Worm (Caenorhabditis elegans) whole organism, L4 larva: ENCODE results near the gene str-101.

Experiments used
- R02D3.7 ChIP-seq: fragments of 150-350 bp; sonication (generic microtip); optimal IDR thresholded peaks from 3 replicates; lab custom pipeline; 2014; ENCODE audit warnings: missing biosample characterization, missing genetic modification characterization
- T20F7.1 ChIP-seq: fragments of 200-800 bp; sonication (Bioruptor generic); optimal IDR thresholded peaks from 2 replicates; lab custom pipeline; 2018; ENCODE audit warnings: mild to moderate bottlenecking, missing genetic modification characterization, missing compliant biosample characterization
- T26A8.4 ChIP-seq: fragments of 200-800 bp; sonication (Bioruptor generic); IDR thresholded peaks from 2 replicates; pipeline ENCODE4 v1.3.6; 2022; ENCODE audit warnings: missing genetic modification characterization, missing compliant biosample characterization
- aha-1 ChIP-seq: fragments of 150-350 bp; peaks from one replicate; lab custom pipeline; 2014; ENCODE audit warnings: missing biosample characterization, missing genetic modification characterization
- arid-1 ChIP-seq: fragments of 200-800 bp; sonication (Bioruptor generic); conservative IDR thresholded peaks from 2 replicates; pipeline ENCODE4 v1.3.6; 2022; ENCODE audit warnings: missing genetic modification reagents, missing genetic modification characterization, missing compliant biosample characterization
- attf-4 ChIP-seq: sonication (generic microtip); optimal IDR thresholded peaks from 3 replicates; lab custom pipeline; 2017; ENCODE audit warnings: missing biosample characterization, missing genetic modification characterization
- ceh-28 ChIP-seq: fragments of 150-350 bp; optimal IDR thresholded peaks from 2 replicates; lab custom pipeline; 2014; ENCODE audit warnings: missing biosample characterization, missing genetic modification reagents, missing genetic modification characterization
- ces-1 ChIP-seq: fragments of 150-350 bp; sonication (generic microtip); optimal IDR thresholded peaks from 4 replicates; lab custom pipeline; 2014; ENCODE audit warnings: missing biosample characterization, missing genetic modification reagents, missing genetic modification characterization
- daf-12 ChIP-seq: fragments of 150-350 bp; optimal IDR thresholded peaks from 2 replicates; lab custom pipeline; 2014; ENCODE audit warnings: missing biosample characterization, missing genetic modification reagents, missing genetic modification characterization
- daf-16 ChIP-seq, 3 experiments: sonication (generic microtip); optimal IDR thresholded peaks; 2 replicates each; lab custom pipeline; 2016 to 2017; ENCODE audit warnings: missing genetic modification characterization in 3 of 3, missing genetic modification reagents in 3 of 3, mild to moderate bottlenecking in 2 of 3, missing compliant biosample characterization in 2 of 3, missing biosample characterization in 1 of 3, moderate library complexity in 1 of 3
- daf-19 ChIP-seq: fragments of 200-800 bp; sonication (Bioruptor generic); conservative IDR thresholded peaks from 2 replicates; pipeline ENCODE4 v1.3.6; 2022; ENCODE audit warnings: missing genetic modification characterization, missing compliant biosample characterization
- duxl-1 ChIP-seq: sonication (generic microtip); optimal IDR thresholded peaks from 2 replicates; lab custom pipeline; 2016; ENCODE audit warnings: mild to moderate bottlenecking, missing genetic modification characterization, moderate library complexity, missing compliant biosample characterization; ENCODE audit not compliant: poor library complexity
- hlh-11 ChIP-seq: fragments of 200-800 bp; sonication (Bioruptor generic); optimal IDR thresholded peaks from 2 replicates; lab custom pipeline; 2018; ENCODE audit warnings: mild to moderate bottlenecking, missing genetic modification characterization, missing compliant biosample characterization
- hlh-30 ChIP-seq: sonication (generic microtip); optimal IDR thresholded peaks from 2 replicates; lab custom pipeline; 2017; ENCODE audit warnings: antibody characterized with exemption, mild to moderate bottlenecking, missing genetic modification characterization, missing compliant biosample characterization; ENCODE audit not compliant: insufficient read depth
- lin-13 ChIP-seq: fragments of 150-350 bp; optimal IDR thresholded peaks from 2 replicates; lab custom pipeline; 2014; ENCODE audit warnings: missing biosample characterization, missing genetic modification reagents, missing genetic modification characterization
- madf-9 ChIP-seq: fragments of 200-800 bp; sonication (Bioruptor generic); conservative IDR thresholded peaks from 2 replicates; pipeline ENCODE4 v1.3.6; 2022; ENCODE audit warnings: missing genetic modification reagents, missing genetic modification characterization, missing compliant biosample characterization
- mep-1 ChIP-seq: fragments of 150-350 bp; sonication (generic microtip); optimal IDR thresholded peaks from 3 replicates; lab custom pipeline; 2014; ENCODE audit warnings: missing biosample characterization, missing genetic modification characterization
- mxl-3 ChIP-seq: fragments of 200-800 bp; sonication (Bioruptor generic); optimal IDR thresholded peaks from 2 replicates; lab custom pipeline; 2018; ENCODE audit warnings: mild to moderate bottlenecking, missing genetic modification characterization, missing compliant biosample characterization
- nhr-111 ChIP-seq: fragments of 200-800 bp; sonication (Bioruptor generic); optimal IDR thresholded peaks from 2 replicates; lab custom pipeline; 2018; ENCODE audit warnings: mild to moderate bottlenecking, missing genetic modification characterization, missing compliant biosample characterization
- nhr-25 ChIP-seq: sonication (generic microtip); optimal IDR thresholded peaks from 2 replicates; lab custom pipeline; 2017; ENCODE audit warnings: missing genetic modification characterization, mild to moderate bottlenecking, missing compliant biosample characterization, antibody characterized with exemption, moderate library complexity, borderline replicate concordance; ENCODE audit not compliant: insufficient read depth
- nhr-28 ChIP-seq: fragments of 150-350 bp; optimal IDR thresholded peaks from 2 replicates; lab custom pipeline; 2014; ENCODE audit warnings: missing biosample characterization, missing genetic modification characterization
- nhr-41 ChIP-seq: fragments of 200-800 bp; sonication (Bioruptor generic); IDR thresholded peaks from 2 replicates; pipeline ENCODE4 v1.3.6; 2022; ENCODE audit warnings: missing genetic modification reagents, missing genetic modification characterization, missing compliant biosample characterization
- tag-97 ChIP-seq: fragments of 200-800 bp; sonication (Bioruptor generic); IDR thresholded peaks from 2 replicates; pipeline ENCODE4 v1.3.6; 2022; ENCODE audit warnings: missing genetic modification characterization, missing compliant biosample characterization
- tra-1 ChIP-seq: fragments of 200-800 bp; sonication (Bioruptor generic); IDR thresholded peaks from 2 replicates; pipeline ENCODE4 v1.3.6; 2022; ENCODE audit warnings: missing genetic modification reagents, missing genetic modification characterization, missing compliant biosample characterization
- unc-62 ChIP-seq, 3 experiments: fragments of 150-350 bp in 1 of 3; sonication (generic microtip); optimal IDR thresholded peaks in 2 of 3; peaks in 1 of 3; 1 replicate in 1 of 3; 2 replicates in 2 of 3; lab custom pipeline; 2014 to 2017; ENCODE audit warnings: missing biosample characterization in 3 of 3, missing genetic modification characterization in 3 of 3, missing genetic modification reagents in 3 of 3, missing genotype in 1 of 3
- zag-1 ChIP-seq: fragments of 150-350 bp; optimal IDR thresholded peaks from 2 replicates; lab custom pipeline; 2014; ENCODE audit warnings: missing biosample characterization, missing genetic modification characterization
- zip-11 ChIP-seq: fragments of 200-800 bp; sonication (Bioruptor generic); IDR thresholded peaks from 2 replicates; pipeline ENCODE4 v1.3.6; 2022; ENCODE audit warnings: missing genetic modification characterization, missing compliant biosample characterization
- ztf-7 ChIP-seq: fragments of 150-350 bp; optimal IDR thresholded peaks from 2 replicates; lab custom pipeline; 2014; ENCODE audit warnings: missing biosample characterization, missing genetic modification characterization

Gene str-101

DNA sequence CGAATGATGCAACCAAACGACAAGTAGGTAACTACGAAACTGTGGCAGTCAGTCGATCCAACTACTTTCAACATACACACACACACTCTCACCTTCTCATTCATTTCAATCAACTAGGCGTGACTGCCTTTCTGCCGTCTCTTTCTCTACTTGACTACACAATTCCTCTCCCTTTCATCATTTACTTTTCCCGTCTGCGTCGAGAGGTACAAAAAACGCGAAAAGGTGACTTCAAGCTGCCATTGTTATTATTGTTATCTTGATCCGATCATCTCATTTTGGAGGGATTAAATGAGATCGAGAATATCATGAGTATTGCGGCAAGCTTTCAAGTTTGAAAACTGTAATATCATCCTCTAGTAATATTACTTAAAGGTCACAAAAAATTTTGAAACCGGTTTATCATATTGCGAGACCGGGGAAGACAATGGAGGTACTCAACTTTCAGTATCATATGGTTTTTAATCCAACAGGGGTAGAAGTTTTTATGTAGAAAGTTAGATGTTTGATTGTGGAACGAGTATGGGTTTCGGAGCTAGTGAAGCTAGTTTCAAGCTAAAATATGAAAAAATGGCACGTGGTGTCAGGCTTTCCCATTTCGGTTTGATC lies 47.6 kb downstream of the str-101 start (continued):
- peak; percentile 38 for TF ChIP-seq T20F7.1 (GFP tag; lab: Kevin White, UChicago)
- TF ChIP-seq duxl-1 (tag; lab: Kevin White, UChicago) = no peak
- no peak for TF ChIP-seq ztf-7 (tag; lab: Kevin White, UChicago)
- no peak for TF ChIP-seq R02D3.7 (tag; lab: Kevin White, UChicago)
- TF ChIP-seq attf-4 (tag; lab: Kevin White, UChicago) = no peak
- peak; percentile 44 for TF ChIP-seq mxl-3 (GFP tag; lab: Kevin White, UChicago)
- TF ChIP-seq zag-1 (tag; lab: Kevin White, UChicago) = no peak

DNA sequence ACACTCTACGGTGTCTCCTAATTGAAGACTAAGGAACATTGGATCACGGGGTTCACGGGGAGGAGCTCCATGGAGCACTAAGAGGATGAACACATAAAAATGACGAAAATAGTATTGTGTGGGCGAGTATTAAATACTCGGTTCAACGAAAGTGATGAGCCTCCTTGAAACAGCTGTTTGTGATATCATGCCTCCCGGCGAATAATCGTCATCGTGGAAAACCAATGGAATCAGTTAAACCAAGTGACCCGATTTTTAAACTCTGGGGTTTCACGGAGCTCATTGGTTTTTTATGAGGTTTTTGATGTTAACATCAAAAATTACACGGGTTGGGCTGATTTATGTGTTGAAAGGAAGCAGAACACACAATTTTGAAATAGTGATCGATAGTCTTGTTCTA lies 50.2 kb downstream of the str-101 start:
- TF ChIP-seq aha-1 = peak; percentile 80
- 0 out of 2 replicates have a peak, but pooled peaks have one; percentile 32 for TF ChIP-seq tra-1
- TF ChIP-seq T26A8.4 (GFP tag; lab: Robert Waterston, UW) = peak; percentile 17; the same call in 1 of the 2 replicates
- no peak for TF ChIP-seq daf-16 (GFP tag; optimal IDR thresholded peaks at IDR 0.05; lab: Kevin White, UChicago)
- TF ChIP-seq daf-16 (tag; optimal IDR thresholded peaks at IDR 0.05; lab: Kevin White, UChicago) = no peak
- no peak for TF ChIP-seq lin-13 (GFP tag; lab: Kevin White, UChicago)

DNA sequence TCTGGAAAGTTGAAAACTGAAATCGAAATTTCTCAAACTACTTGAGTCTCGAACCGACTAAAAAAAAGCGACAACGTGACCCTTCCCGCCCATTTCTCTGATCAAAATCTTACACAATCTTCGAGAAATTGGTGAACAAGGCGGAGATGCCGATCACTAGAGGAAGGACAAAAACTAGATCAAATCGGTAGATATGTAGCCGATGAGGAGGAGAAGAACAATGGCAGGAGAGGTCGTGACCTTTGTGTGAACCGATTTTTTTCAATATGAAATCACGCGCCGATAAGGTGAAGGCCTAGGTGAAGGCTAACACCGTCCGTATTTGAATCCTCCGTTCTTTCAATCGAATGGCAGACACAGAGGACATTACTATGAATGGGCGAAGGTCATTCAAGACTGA lies 50.8 kb downstream of the str-101 start:
- TF ChIP-seq nhr-28 (tag; lab: Kevin White, UChicago) (peak; percentile 20), tra-1 (0 out of 2 replicates have a peak, but pooled peaks have one; percentile 7), tag-97 (no peak), unc-62 (GFP tag; optimal IDR thresholded peaks at IDR 0.05 in 1 of 2; lab: Kevin White, UChicago) (peak in 1 of 2 experiments; percentile 97), unc-62 (tag; optimal IDR thresholded peaks at IDR 0.05; lab: Kevin White, UChicago) (no peak), mep-1 (peak; percentile 44), nhr-111 (no peak), nhr-25 (tag; lab: Kevin White, UChicago) (peak; percentile 94), arid-1 (GFP tag; lab: Robert Waterston, UW) (no peak), R02D3.7 (tag; lab: Kevin White, UChicago) (no peak), zip-11 (GFP tag; lab: Robert Waterston, UW) (no peak), daf-12 (tag; lab: Kevin White, UChicago) (no peak), ces-1 (GFP tag; lab: Kevin White, UChicago) (no peak), nhr-41 (GFP tag; lab: Robert Waterston, UW) (0 out of 2 replicates have a peak, but pooled peaks have one; percentile 6), daf-19 (GFP tag; lab: Robert Waterston, UW) (no peak), madf-9 (GFP tag; lab: Robert Waterston, UW) (no peak), hlh-11 (tag; lab: Kevin White, UChicago) (peak; percentile 10), ceh-28 (tag; lab: Kevin White, UChicago) (no peak), hlh-30 (tag; lab: Kevin White, UChicago) (peak; percentile 55)
